Fruit fly (Drosophila melanogaster): ENCODE results near the gene CG6283.

DNA sequence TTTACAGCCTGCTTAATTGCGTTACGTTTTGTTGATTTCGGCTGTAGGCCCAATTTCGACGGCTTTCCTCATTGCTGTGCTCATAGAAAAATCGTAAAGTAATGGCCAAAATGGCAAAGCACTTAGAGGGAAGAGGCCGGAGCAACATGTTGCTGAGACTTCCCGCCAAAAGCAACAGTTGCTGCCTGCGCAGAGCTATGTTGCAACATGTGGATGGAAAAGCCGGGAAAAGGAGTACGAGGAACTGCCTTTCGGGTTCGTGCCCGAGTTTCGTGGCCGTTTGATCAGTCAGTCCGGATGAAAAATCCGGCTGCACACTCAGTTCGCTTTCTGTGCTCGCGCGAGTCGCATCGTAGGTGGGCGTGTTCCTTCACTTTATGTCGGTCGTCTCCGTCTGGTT lies 24.5 kb downstream of the CG6283 start, which contains the start of gene RYa-R:
- TF ChIP-seq Sin3A (optimal IDR thresholded peaks at IDR 0.05): no peak
- TF ChIP-seq h (optimal IDR thresholded peaks at IDR 0.05): no peak
- TF ChIP-seq insv (optimal IDR thresholded peaks at IDR 0.05): no peak

Data from Kc167 (cell line).